Worm (Caenorhabditis elegans) whole organism, L3 larva: ENCODE data around the gene ttc-4.

Source experiments
- egl-27 ChIP-seq: sonication (generic microtip); optimal IDR thresholded peaks from 4 replicates; lab custom pipeline; 2017; ENCODE audit warnings: missing biosample characterization, missing genetic modification reagents, missing genetic modification characterization
- elt-3 ChIP-seq, 3 experiments: fragments of 150-350 bp in 1 of 3; sonication (generic microtip) in 2 of 3; optimal IDR thresholded peaks; 2 replicates in 2 of 3; 4 replicates in 1 of 3; lab custom pipeline; 2014 to 2017; ENCODE audit warnings: missing biosample characterization in 3 of 3, missing genetic modification characterization in 3 of 3
- fkh-10 ChIP-seq: sonication (generic microtip); optimal IDR thresholded peaks from 2 replicates; lab custom pipeline; 2017; ENCODE audit warnings: missing biosample characterization, missing genetic modification reagents, missing genetic modification characterization
- hmg-11 ChIP-seq: sonication (generic microtip); optimal IDR thresholded peaks from 2 replicates; lab custom pipeline; 2016; ENCODE audit warnings: missing genetic modification characterization, missing compliant biosample characterization
- nhr-28 ChIP-seq: fragments of 150-350 bp; optimal IDR thresholded peaks from 2 replicates; lab custom pipeline; 2014; ENCODE audit warnings: missing biosample characterization, missing genetic modification characterization
- pha-4 ChIP-seq: fragments of 150-350 bp; optimal IDR thresholded peaks from 2 replicates; lab custom pipeline; 2014; ENCODE audit warnings: missing biosample characterization, missing genetic modification reagents, missing genetic modification characterization
- snpc-4 ChIP-seq: fragments of 150-350 bp; optimal IDR thresholded peaks from 2 replicates; lab custom pipeline; 2014; ENCODE audit warnings: missing biosample characterization, missing genetic modification characterization

ce11 chrII:5553531-5553930 lies 41.0 kb upstream of the ttc-4 start:
- TF ChIP-seq fkh-10 (no peak), nhr-28 (tag; lab: Kevin White, UChicago) (no peak), egl-27 (tag; lab: Kevin White, UChicago) (no peak), pha-4 (tag; lab: Kevin White, UChicago) (peak; percentile 67), elt-3 (tag; optimal IDR thresholded peaks at IDR 0.05; lab: Kevin White, UChicago) (no peak), snpc-4 (tag; lab: Kevin White, UChicago) (no peak), hmg-11 (tag; lab: Kevin White, UChicago) (no peak)
